Worm (Caenorhabditis elegans): Measurements from ENCODE around the gene nhr-277.
"Not testable (repeated sequence)": the region's sequence is repeated elsewhere in the genome, so short reads cannot be mapped to it uniquely, and the experiment has no call there.

nhr-277 gene

ce11 chrIV:2773382-2773979 is 30.7 kb downstream of the nhr-277 start:
- no peak for TF ChIP-seq scrt-1 (GFP tag; IDR thresholded peaks at IDR 0.05)
- no peak for TF ChIP-seq hnd-1 (tag; optimal IDR thresholded peaks at IDR 0.05)
- TF ChIP-seq B0310.2 (tag; optimal IDR thresholded peaks at IDR 0.05): no peak
- TF ChIP-seq sea-1 (GFP tag; conservative IDR thresholded peaks at IDR 0.05): no peak
- TF ChIP-seq tbx-11 (GFP tag; IDR thresholded peaks at IDR 0.05): no peak
- no peak for TF ChIP-seq ama-1 (optimal IDR thresholded peaks at IDR 0.05)
- no peak for TF ChIP-seq F13C5.2 (tag; optimal IDR thresholded peaks at IDR 0.05)
- no peak for TF ChIP-seq hmg-4 (GFP tag; optimal IDR thresholded peaks at IDR 0.05)
- no peak for TF ChIP-seq ets-7 (tag; optimal IDR thresholded peaks at IDR 0.05)
- TF ChIP-seq aly-1 (tag; optimal IDR thresholded peaks at IDR 0.05): no peak
- no peak for TF ChIP-seq flt-1 (GFP tag; IDR thresholded peaks at IDR 0.05)
- TF ChIP-seq pes-1 (GFP tag; IDR thresholded peaks at IDR 0.05): no peak
- no peak for TF ChIP-seq ceh-13 (GFP tag; optimal IDR thresholded peaks at IDR 0.05)
- TF ChIP-seq hmbx-1 (tag; optimal IDR thresholded peaks at IDR 0.05): no peak

- TF ChIP-seq scrt-1 (GFP tag; IDR thresholded peaks at IDR 0.05) (no peak), ama-1 (optimal IDR thresholded peaks at IDR 0.05) (no peak), hnd-1 (tag; optimal IDR thresholded peaks at IDR 0.05) (no peak), pes-1 (GFP tag; IDR thresholded peaks at IDR 0.05) (no peak), flt-1 (GFP tag; IDR thresholded peaks at IDR 0.05) (no peak), ceh-36 (tag; optimal IDR thresholded peaks at IDR 0.05) (no peak), tbx-37 (GFP tag; conservative IDR thresholded peaks at IDR 0.05) (no peak), tbx-11 (GFP tag; IDR thresholded peaks at IDR 0.05) (no peak), ets-7 (tag; optimal IDR thresholded peaks at IDR 0.05) (no peak), F13C5.2 (tag; optimal IDR thresholded peaks at IDR 0.05) (no peak)
Measured at ce11 chrIV:2774500-2774899, 31.7 kb downstream of the nhr-277 start.

ce11 chrIV:2775992-2776630 is 33.3 kb downstream of the nhr-277 start:
- TF ChIP-seq pes-1 (GFP tag; IDR thresholded peaks at IDR 0.05): no peak
- no peak for TF ChIP-seq B0310.2 (tag; optimal IDR thresholded peaks at IDR 0.05)
- no peak for TF ChIP-seq sea-1 (GFP tag; conservative IDR thresholded peaks at IDR 0.05)
- TF ChIP-seq ceh-13 (GFP tag; optimal IDR thresholded peaks at IDR 0.05): no peak
- no peak for TF ChIP-seq tbx-11 (GFP tag; IDR thresholded peaks at IDR 0.05)

- TF ChIP-seq pes-1 (GFP tag; IDR thresholded peaks at IDR 0.05) (no peak), aly-1 (tag; optimal IDR thresholded peaks at IDR 0.05) (no peak), tbx-37 (GFP tag; conservative IDR thresholded peaks at IDR 0.05) (no peak), sea-1 (GFP tag; conservative IDR thresholded peaks at IDR 0.05) (no peak), tra-4 (tag; optimal IDR thresholded peaks at IDR 0.05) (no peak)
Measured at ce11 chrIV:2776733-2777132, 33.9 kb downstream of the nhr-277 start.

ce11 chrIV:2777841-2778240 is 35.0 kb downstream of the nhr-277 start, which contains the start of gene Y54G2A.72:
Gene Y54G2A.72 (plus strand): TSS chrIV:2778141.
- TF ChIP-seq ceh-13 (GFP tag; optimal IDR thresholded peaks at IDR 0.05); tbx-37 (GFP tag; conservative IDR thresholded peaks at IDR 0.05); hnd-1 (tag; optimal IDR thresholded peaks at IDR 0.05): not testable (repeated sequence)

- TF ChIP-seq hmg-4 (GFP tag; optimal IDR thresholded peaks at IDR 0.05) (no peak), tbx-37 (GFP tag; conservative IDR thresholded peaks at IDR 0.05) (no peak), ceh-36 (tag; optimal IDR thresholded peaks at IDR 0.05) (no peak), flt-1 (GFP tag; IDR thresholded peaks at IDR 0.05) (no peak), ceh-13 (GFP tag; optimal IDR thresholded peaks at IDR 0.05) (no peak), B0310.2 (tag; optimal IDR thresholded peaks at IDR 0.05) (no peak), aly-1 (tag; optimal IDR thresholded peaks at IDR 0.05) (no peak), sea-1 (GFP tag; conservative IDR thresholded peaks at IDR 0.05) (no peak), F13C5.2 (tag; optimal IDR thresholded peaks at IDR 0.05) (no peak), hmbx-1 (tag; optimal IDR thresholded peaks at IDR 0.05) (no peak), scrt-1 (GFP tag; IDR thresholded peaks at IDR 0.05) (no peak), tra-4 (tag; optimal IDR thresholded peaks at IDR 0.05) (no peak), ets-7 (tag; optimal IDR thresholded peaks at IDR 0.05) (no peak), hnd-1 (tag; optimal IDR thresholded peaks at IDR 0.05) (no peak)
Measured at ce11 chrIV:2782793-2783540, 40.2 kb downstream of the nhr-277 start, which contains the start of gene Y54G2A.12. Gene Y54G2A.12 (minus strand): TSS chrIV:2782843.

ce11 chrIV:2785057-2785456 is 42.3 kb downstream of the nhr-277 start:
- TF ChIP-seq scrt-1 (GFP tag; IDR thresholded peaks at IDR 0.05) (no peak), ama-1 (optimal IDR thresholded peaks at IDR 0.05) (no peak), pes-1 (GFP tag; IDR thresholded peaks at IDR 0.05) (no peak), hnd-1 (tag; optimal IDR thresholded peaks at IDR 0.05) (no peak), hmbx-1 (tag; optimal IDR thresholded peaks at IDR 0.05) (no peak)

- not testable (repeated sequence) for TF ChIP-seq aly-1 (tag; optimal IDR thresholded peaks at IDR 0.05); ceh-13 (GFP tag; optimal IDR thresholded peaks at IDR 0.05); flt-1 (GFP tag; IDR thresholded peaks at IDR 0.05)
Measured at ce11 chrIV:2788389-2788788, 45.6 kb downstream of the nhr-277 start, which contains the start of gene atln-1. Gene atln-1 (plus strand): TSS chrIV:2788689.

All from whole organism, early embryonic.